Fruit fly (Drosophila melanogaster) whole organism, wandering third instar larva: ENCODE results near the gene mus81.
A peak's percentile ranks its signal among the peaks of the same experiment; 100 is the strongest.

Experiments
- Hr83 ChIP-seq: fragments of 200-300 bp; sonication (Bioruptor generic); optimal IDR thresholded peaks from 2 replicates; lab custom pipeline; 2016; ENCODE audit warnings: missing biosample characterization, mild to moderate bottlenecking, missing genetic modification characterization, moderate library complexity; ENCODE audit not compliant: poor library complexity, severe bottlenecking
- Myc ChIP-seq: fragments of >200 bp; optimal IDR thresholded peaks from 2 replicates; lab custom pipeline; 2017
- Rel ChIP-seq, 2 experiments: fragments of 200-800 bp; sonication (Bioruptor generic) in 1 of 2; optimal IDR thresholded peaks; 2 replicates in 1 of 2; 3 replicates in 1 of 2; lab custom pipeline; 2016 to 2019; ENCODE audit warnings: mild to moderate bottlenecking in 2 of 2, missing biosample characterization in 2 of 2, missing genetic modification characterization in 2 of 2, moderate library complexity in 1 of 2
- Sp1 ChIP-seq: fragments of 200-800 bp; sonication (Bioruptor generic); optimal IDR thresholded peaks from 3 replicates; lab custom pipeline; 2019; ENCODE audit warnings: missing biosample characterization, mild to moderate bottlenecking, missing genetic modification characterization, moderate library complexity
- br ChIP-seq: fragments of 200-800 bp; sonication (Bioruptor generic); optimal IDR thresholded peaks from 2 replicates; lab custom pipeline; 2016; ENCODE audit warnings: missing biosample characterization, missing genetic modification characterization
- h ChIP-seq: fragments of 200-800 bp; sonication (Bioruptor generic); optimal IDR thresholded peaks from 3 replicates; lab custom pipeline; 2016; ENCODE audit warnings: missing biosample characterization, mild to moderate bottlenecking, missing genetic modification characterization
- jim ChIP-seq: fragments of 175-275, 200-325 bp; sonication (Bioruptor generic); optimal IDR thresholded peaks from 2 replicates; lab custom pipeline; 2016; ENCODE audit warnings: missing biosample characterization, mild to moderate bottlenecking, missing genetic modification characterization
- pan ChIP-seq: fragments of >200 bp; optimal IDR thresholded peaks from 2 replicates; lab custom pipeline; 2017
- psq ChIP-seq: fragments of 200-800 bp; sonication (Bioruptor generic); optimal IDR thresholded peaks from 3 replicates; lab custom pipeline; 2017; ENCODE audit warnings: missing biosample characterization, mild to moderate bottlenecking, missing genetic modification characterization, moderate library complexity
- usp ChIP-seq: fragments of >200 bp; optimal IDR thresholded peaks from 2 replicates; lab custom pipeline; 2017; ENCODE audit warnings: missing biosample characterization, missing genetic modification characterization

DNA sequence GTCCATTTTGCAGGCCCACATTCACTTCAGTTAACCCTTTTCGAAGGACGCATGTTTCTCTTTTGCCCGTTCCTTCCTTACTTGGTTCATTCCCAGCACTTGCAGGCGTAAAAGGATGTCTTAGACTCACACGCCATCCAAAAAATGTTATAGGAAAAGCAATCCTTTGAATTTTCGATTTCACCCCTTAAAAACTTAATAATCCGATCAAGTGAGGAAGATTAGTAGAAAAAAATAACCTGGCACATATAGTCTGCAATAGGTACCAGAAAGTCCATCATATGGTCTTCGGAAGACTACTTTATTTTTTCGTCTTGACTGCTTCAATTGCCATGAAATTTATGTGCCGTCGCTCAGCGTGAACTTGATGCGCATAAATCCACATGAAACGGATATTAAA lies 19.5 kb upstream of the mus81 start:
- TF ChIP-seq br (GFP tag; lab: Kevin White, UChicago) (no peak), jim (GFP tag; lab: Kevin White, UChicago) (no peak), usp (GFP tag; lab: Kevin White, UChicago) (no peak), Hr83 (GFP tag; lab: Kevin White, UChicago) (no peak), Myc (lab: Kevin White, UChicago) (no peak), Sp1 (GFP tag; lab: Kevin White, UChicago) (no peak), psq (GFP tag; lab: Kevin White, UChicago) (peak; percentile 8), h (peak; percentile 49), pan (lab: Kevin White, UChicago) (no peak), Rel (GFP tag; optimal IDR thresholded peaks at IDR 0.05; lab: Kevin White, UChicago) (no peak), Rel (tag; optimal IDR thresholded peaks at IDR 0.05; lab: Kevin White, UChicago) (no peak)
